Worm (Caenorhabditis elegans) whole organism, midembryonic: Measurements from ENCODE around the gene ndua-8.
"Not testable (repeated sequence)": the region's sequence is repeated elsewhere in the genome, so short reads cannot be mapped to it uniquely, and the experiment has no call there.

ENCODE experiments used
- T22C8.4 ChIP-seq: fragments of 200-800 bp; sonication (Bioruptor generic); IDR thresholded peaks from 2 replicates; pipeline ENCODE4 v1.3.6; 2022; ENCODE audit warnings: missing genetic modification characterization, missing compliant biosample characterization
- cog-1 ChIP-seq: sonication (generic microtip); optimal IDR thresholded peaks from 2 replicates; lab custom pipeline; 2016; ENCODE audit warnings: missing genetic modification characterization, missing compliant biosample characterization
- flt-1 ChIP-seq: fragments of 200-800 bp; sonication (Bioruptor generic); IDR thresholded peaks from 2 replicates; pipeline ENCODE4 v1.3.6; 2022; ENCODE audit warnings: missing genetic modification characterization, missing compliant biosample characterization
- klf-2 ChIP-seq: fragments of 200-800 bp; sonication (Bioruptor generic); conservative IDR thresholded peaks from 2 replicates; pipeline ENCODE4 v1.3.6; 2022; ENCODE audit warnings: missing genetic modification reagents, missing genetic modification characterization, missing compliant biosample characterization
- med-1 ChIP-seq: sonication (generic microtip); optimal IDR thresholded peaks from 2 replicates; lab custom pipeline; 2017; ENCODE audit warnings: missing genetic modification characterization, mild to moderate bottlenecking, missing compliant biosample characterization, antibody characterized with exemption, missing genetic modification reagents; ENCODE audit not compliant: insufficient read depth
- ref-1 ChIP-seq: fragments of 200-800 bp; sonication (Bioruptor generic); conservative IDR thresholded peaks from 2 replicates; pipeline ENCODE4 v1.3.6; 2022; ENCODE audit warnings: missing genetic modification reagents, missing genetic modification characterization, missing compliant biosample characterization
- tab-1 ChIP-seq: fragments of 200-800 bp; sonication (Bioruptor generic); IDR thresholded peaks from 2 replicates; pipeline ENCODE4 v1.3.6; 2022; ENCODE audit warnings: missing genetic modification characterization, missing compliant biosample characterization
- ztf-23 ChIP-seq: fragments of 200-800 bp; sonication (Bioruptor generic); IDR thresholded peaks from 2 replicates; pipeline ENCODE4 v1.3.6; 2022; ENCODE audit warnings: missing genetic modification reagents, missing genetic modification characterization, missing compliant biosample characterization
- ztf-29 ChIP-seq: fragments of 200-800 bp; sonication (Bioruptor generic); IDR thresholded peaks from 2 replicates; pipeline ENCODE4 v1.3.6; 2022; ENCODE audit warnings: missing genetic modification reagents, missing genetic modification characterization, missing compliant biosample characterization

The ndua-8 gene

DNA sequence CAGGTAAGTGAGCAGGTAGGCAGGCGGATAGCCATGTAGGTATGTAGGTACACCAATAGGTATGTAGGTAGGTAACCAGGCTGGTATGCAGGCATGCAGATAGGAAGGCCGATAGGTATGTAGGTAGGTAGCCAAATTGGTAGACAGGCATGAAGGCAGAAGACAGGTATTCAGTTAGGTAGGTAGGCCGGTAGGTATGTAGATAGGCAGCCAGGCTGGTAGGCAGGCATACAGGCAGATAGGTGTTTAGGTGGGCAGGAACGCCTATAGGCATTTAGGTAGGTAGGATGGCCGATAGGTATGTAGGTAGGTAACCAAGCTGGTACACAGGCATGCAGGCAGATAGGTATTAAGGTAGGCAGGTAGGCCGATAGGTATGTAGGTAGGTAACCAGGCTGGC, 31.9 kb downstream of the ndua-8 start:
- TF ChIP-seq med-1 (GFP tag; lab: Kevin White, UChicago): no peak
- TF ChIP-seq ref-1 (GFP tag; lab: Robert Waterston, UW): no peak; the same call in 1 of the 2 replicates
- no peak for TF ChIP-seq tab-1 (GFP tag; lab: Robert Waterston, UW)
- TF ChIP-seq T22C8.4 (GFP tag; lab: Robert Waterston, UW): no peak
- no peak for TF ChIP-seq klf-2 (GFP tag; lab: Robert Waterston, UW)
- no peak for TF ChIP-seq flt-1
- no peak for TF ChIP-seq ztf-29 (GFP tag; lab: Robert Waterston, UW)
- TF ChIP-seq cog-1 (tag; lab: Kevin White, UChicago): no peak

ce11 chrIII:2561410-2561809, 32.5 kb downstream of the ndua-8 start, which contains the start of gene nhr-239:
Gene nhr-239, plus strand, starts transcription at chrIII:2561710.
- TF ChIP-seq tab-1 (GFP tag; lab: Robert Waterston, UW) (no peak), ztf-23 (GFP tag; lab: Robert Waterston, UW) (no peak), T22C8.4 (GFP tag; lab: Robert Waterston, UW) (no peak), ztf-29 (GFP tag; lab: Robert Waterston, UW) (no peak), med-1 (GFP tag; lab: Kevin White, UChicago) (no peak), klf-2 (GFP tag; lab: Robert Waterston, UW) (no peak), cog-1 (tag; lab: Kevin White, UChicago) (no peak), ref-1 (GFP tag; lab: Robert Waterston, UW) (no peak), flt-1 (no peak)

- TF ChIP-seq flt-1: no peak
- TF ChIP-seq med-1 (GFP tag; lab: Kevin White, UChicago): no peak
- TF ChIP-seq T22C8.4 (GFP tag; lab: Robert Waterston, UW): no peak
- no peak for TF ChIP-seq ztf-23 (GFP tag; lab: Robert Waterston, UW)
- TF ChIP-seq klf-2 (GFP tag; lab: Robert Waterston, UW): no peak
- no peak for TF ChIP-seq ztf-29 (GFP tag; lab: Robert Waterston, UW)
- TF ChIP-seq tab-1 (GFP tag; lab: Robert Waterston, UW): no peak
- TF ChIP-seq ref-1 (GFP tag; lab: Robert Waterston, UW): no peak
- TF ChIP-seq cog-1 (tag; lab: Kevin White, UChicago): no peak
Observed at ce11 chrIII:2563033-2563656, 34.3 kb downstream of the ndua-8 start.

ce11 chrIII:2563883-2564282, 35.0 kb downstream of the ndua-8 start, which contains the start of gene Y54F10AM.11:
Gene Y54F10AM.11, minus strand, starts transcription at chrIII:2563983.
- not testable (repeated sequence) for TF ChIP-seq cog-1 (tag; lab: Kevin White, UChicago); ztf-23 (GFP tag; lab: Robert Waterston, UW); ref-1 (GFP tag; lab: Robert Waterston, UW)

DNA sequence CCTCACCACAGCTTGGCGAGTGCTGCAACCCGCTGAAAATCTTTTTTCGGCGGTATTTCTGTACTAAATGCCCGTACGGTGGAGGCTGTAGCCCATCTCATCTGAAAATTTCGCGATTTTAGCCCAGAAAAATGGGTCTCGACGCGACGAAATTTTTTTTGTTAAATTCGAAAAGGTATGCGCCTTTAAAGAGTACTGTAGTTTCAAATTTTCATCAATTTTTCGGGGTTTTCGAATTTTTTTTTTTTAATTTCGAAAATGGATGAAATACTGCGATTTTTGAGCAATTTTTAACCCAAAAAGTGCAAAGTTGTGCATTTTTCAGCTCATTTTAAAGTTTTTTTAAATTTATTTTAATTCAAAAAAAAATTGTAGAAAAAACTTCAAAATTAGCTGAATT, 42.6 kb downstream of the ndua-8 start, which contains the start of gene Y54F10AR.2:
Y54F10AR.2 (minus strand) TSS at position 101 of the 400 bp plus-strand sequence.
- TF ChIP-seq cog-1 (tag; lab: Kevin White, UChicago): no peak
- no peak for TF ChIP-seq flt-1
- TF ChIP-seq T22C8.4 (GFP tag; lab: Robert Waterston, UW): no peak
- no peak for TF ChIP-seq ztf-23 (GFP tag; lab: Robert Waterston, UW)
- no peak for TF ChIP-seq med-1 (GFP tag; lab: Kevin White, UChicago)
- TF ChIP-seq ztf-29 (GFP tag; lab: Robert Waterston, UW): no peak
- no peak for TF ChIP-seq tab-1 (GFP tag; lab: Robert Waterston, UW)
- no peak for TF ChIP-seq klf-2 (GFP tag; lab: Robert Waterston, UW)
- TF ChIP-seq ref-1 (GFP tag; lab: Robert Waterston, UW): no peak

DNA sequence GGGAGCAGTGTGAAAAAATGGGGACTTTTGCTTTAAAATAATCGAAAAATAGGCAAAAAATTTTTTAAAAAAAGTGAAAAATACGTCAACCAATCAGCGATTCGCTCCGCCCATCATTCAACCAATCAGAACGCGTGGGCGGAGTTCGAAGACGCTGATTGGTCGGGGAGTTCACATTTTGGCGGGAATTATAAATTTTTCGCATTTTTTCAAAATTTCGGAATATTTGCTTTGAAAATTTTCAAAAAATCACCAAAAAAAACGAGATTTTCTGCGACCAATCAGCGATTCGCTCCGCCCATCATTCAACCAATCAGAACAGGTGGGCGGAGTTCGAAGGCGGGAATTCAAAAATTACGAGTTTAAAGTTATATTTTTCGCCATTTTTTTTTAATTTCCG, 43.6 kb downstream of the ndua-8 start:
- TF ChIP-seq tab-1 (GFP tag; lab: Robert Waterston, UW): no peak
- no peak for TF ChIP-seq ztf-29 (GFP tag; lab: Robert Waterston, UW)
- no peak for TF ChIP-seq T22C8.4 (GFP tag; lab: Robert Waterston, UW)

DNA sequence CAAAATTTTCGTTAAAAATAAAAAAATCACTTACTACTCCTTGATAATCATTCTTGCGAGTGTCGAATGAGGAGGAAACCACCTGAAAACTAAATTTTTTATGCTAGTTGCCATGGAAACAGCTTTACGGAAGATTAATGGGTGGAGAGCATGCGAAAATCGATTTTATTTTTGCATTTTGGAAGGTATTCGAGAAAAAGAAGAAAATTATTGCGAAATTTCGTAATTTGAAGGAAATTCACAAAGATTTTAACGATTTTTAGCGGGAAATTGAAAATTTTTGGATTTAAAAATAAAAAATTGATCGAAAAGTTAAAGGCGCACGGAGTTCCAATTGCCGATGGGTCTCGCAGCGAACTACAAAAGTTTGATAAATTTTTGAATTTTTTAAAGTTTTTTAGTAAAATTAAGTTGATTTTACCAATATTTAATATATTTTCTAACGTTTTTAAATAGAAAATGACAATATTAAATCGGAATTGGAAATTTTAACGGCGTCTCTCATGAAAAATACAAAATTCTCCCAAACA, 46.8 kb downstream of the ndua-8 start, which contains the start of gene Y54F10AR.1:
Y54F10AR.1 (minus strand) TSS at position 51 of the 530 bp plus-strand sequence.
- TF ChIP-seq ref-1 (GFP tag; lab: Robert Waterston, UW) (no peak), T22C8.4 (GFP tag; lab: Robert Waterston, UW) (no peak), tab-1 (GFP tag; lab: Robert Waterston, UW) (no peak), cog-1 (tag; lab: Kevin White, UChicago) (no peak), flt-1 (no peak), ztf-23 (GFP tag; lab: Robert Waterston, UW) (no peak), med-1 (GFP tag; lab: Kevin White, UChicago) (no peak), ztf-29 (GFP tag; lab: Robert Waterston, UW) (no peak), klf-2 (GFP tag; lab: Robert Waterston, UW) (no peak)

DNA sequence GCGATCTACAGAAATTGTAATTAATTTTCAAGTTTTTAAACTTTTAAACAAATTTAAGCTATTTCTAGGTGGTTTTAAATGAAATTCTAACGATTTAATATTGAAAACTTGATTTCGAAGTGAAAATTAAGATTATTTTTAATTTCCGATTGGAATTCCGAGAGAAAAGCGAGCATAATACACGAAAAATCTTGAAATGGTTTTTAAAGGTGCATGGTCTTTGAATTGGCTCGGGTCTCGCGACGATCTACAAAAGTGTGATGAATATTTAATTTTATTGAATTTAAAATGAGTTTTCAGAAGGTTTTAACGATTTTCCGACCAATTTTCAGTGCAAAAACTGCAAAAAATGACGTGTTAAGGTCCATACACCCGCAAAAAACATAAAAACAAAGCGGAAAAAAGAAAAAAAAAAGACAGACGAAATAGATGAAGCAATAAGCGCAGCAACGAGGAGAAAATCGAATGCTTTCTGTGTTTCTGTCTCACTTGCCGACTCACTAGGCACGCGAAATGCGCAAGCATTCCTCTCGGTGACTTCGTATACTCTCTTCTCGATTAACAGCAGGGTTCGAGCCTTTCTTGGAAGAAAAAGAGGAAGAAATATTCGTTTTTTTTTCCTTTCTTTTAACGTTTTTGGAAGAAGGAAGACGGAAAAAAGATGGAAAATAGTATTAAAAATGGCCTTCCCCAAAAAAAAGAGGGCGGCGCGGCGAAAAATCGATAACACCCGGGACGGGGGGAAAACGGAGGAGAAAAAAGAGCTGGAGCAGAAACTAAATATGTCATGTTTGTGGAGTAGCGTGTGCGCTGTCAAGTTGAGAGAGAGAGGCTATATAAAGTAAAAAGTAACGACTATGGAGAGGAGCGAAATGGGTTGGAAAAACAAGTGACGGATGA, 47.7 kb downstream of the ndua-8 start:
- no peak for TF ChIP-seq med-1 (GFP tag; lab: Kevin White, UChicago)
- TF ChIP-seq T22C8.4 (GFP tag; lab: Robert Waterston, UW): peak; percentile 78
- no peak for TF ChIP-seq ztf-29 (GFP tag; lab: Robert Waterston, UW)
- TF ChIP-seq tab-1 (GFP tag; lab: Robert Waterston, UW): peak; percentile 63; the same call in 1 of the 2 replicates
- TF ChIP-seq cog-1 (tag; lab: Kevin White, UChicago): peak; percentile 34
- TF ChIP-seq ref-1 (GFP tag; lab: Robert Waterston, UW): no peak
- peak; percentile 52; the same call in 1 of the 2 replicates for TF ChIP-seq flt-1
- 0 out of 2 replicates have a peak, but pooled peaks have one; percentile 58 for TF ChIP-seq ztf-23 (GFP tag; lab: Robert Waterston, UW)
